Worm (Caenorhabditis elegans) whole organism, L3 larva: ENCODE results near the gene Y45F10D.6.

ENCODE experiments used
- R02D3.7 ChIP-seq: fragments of 150-350 bp; optimal IDR thresholded peaks from 2 replicates; lab custom pipeline; 2014; ENCODE audit warnings: missing biosample characterization, missing genetic modification characterization
- ceh-82 ChIP-seq: fragments of 150-350 bp; optimal IDR thresholded peaks from 2 replicates; lab custom pipeline; 2014; ENCODE audit warnings: missing biosample characterization, missing genetic modification characterization
- lsy-12 ChIP-seq: sonication (generic microtip); optimal IDR thresholded peaks from 2 replicates; lab custom pipeline; 2016; ENCODE audit warnings: mild to moderate bottlenecking, missing genetic modification characterization, missing compliant biosample characterization
- mdl-1 ChIP-seq: fragments of 150-350 bp; optimal IDR thresholded peaks from 2 replicates; lab custom pipeline; 2014; ENCODE audit warnings: missing biosample characterization, missing genetic modification characterization
- nfya-1 ChIP-seq: sonication (generic microtip); optimal IDR thresholded peaks from 2 replicates; lab custom pipeline; 2017; ENCODE audit warnings: missing genetic modification characterization, mild to moderate bottlenecking, missing compliant biosample characterization, antibody characterized with exemption, moderate library complexity; ENCODE audit not compliant: insufficient read depth
- nhr-12 ChIP-seq: fragments of 150-350 bp; optimal IDR thresholded peaks from 2 replicates; lab custom pipeline; 2014; ENCODE audit warnings: missing biosample characterization, missing genetic modification characterization
- nhr-23 ChIP-seq: fragments of 150-350 bp; optimal IDR thresholded peaks from 2 replicates; lab custom pipeline; 2014; ENCODE audit warnings: missing biosample characterization, missing genetic modification reagents, missing genetic modification characterization
- nhr-28 ChIP-seq: fragments of 150-350 bp; optimal IDR thresholded peaks from 2 replicates; lab custom pipeline; 2014; ENCODE audit warnings: missing biosample characterization, missing genetic modification characterization
- nhr-77 ChIP-seq: fragments of 150-350 bp; optimal IDR thresholded peaks from 2 replicates; lab custom pipeline; 2014; ENCODE audit warnings: missing biosample characterization, missing genetic modification characterization
- pqm-1 ChIP-seq: fragments of 150-350 bp; optimal IDR thresholded peaks from 2 replicates; lab custom pipeline; 2017; ENCODE audit warnings: missing biosample characterization, missing genetic modification characterization, inconsistent platforms
- skn-1 ChIP-seq: fragments of 150-350 bp; optimal IDR thresholded peaks from 2 replicates; lab custom pipeline; 2014; ENCODE audit warnings: missing biosample characterization, missing genetic modification characterization
- unc-39 ChIP-seq: sonication (generic microtip); optimal IDR thresholded peaks from 4 replicates; lab custom pipeline; 2017; ENCODE audit warnings: missing biosample characterization, missing genetic modification characterization
- ztf-11 ChIP-seq: fragments of 150-350 bp; optimal IDR thresholded peaks from 2 replicates; lab custom pipeline; 2014; ENCODE audit warnings: missing biosample characterization, missing genetic modification characterization
- ztf-4 ChIP-seq: fragments of 150-350 bp; optimal IDR thresholded peaks from 2 replicates; lab custom pipeline; 2014; ENCODE audit warnings: missing biosample characterization, missing genetic modification characterization

DNA sequence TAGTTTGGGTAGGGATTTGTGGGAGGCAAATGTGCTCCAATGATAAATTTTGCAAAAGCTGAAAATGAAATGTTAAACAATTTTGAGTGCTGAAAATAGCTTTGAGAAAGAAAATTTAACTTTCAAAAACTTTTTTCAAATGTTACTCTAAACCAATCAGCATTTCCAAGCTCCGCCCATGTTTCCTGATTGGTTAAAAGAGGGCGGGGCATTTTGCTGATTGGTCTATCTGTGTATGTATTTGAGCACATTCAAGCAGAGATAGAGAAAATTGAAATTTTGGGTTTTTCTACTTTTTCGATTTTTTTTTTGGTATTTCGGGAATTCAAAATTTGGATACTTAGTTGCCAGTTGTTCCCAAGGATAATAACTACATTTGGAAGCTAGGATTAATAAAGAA, 33.0 kb downstream of the Y45F10D.6 start:
- TF ChIP-seq ztf-11 (tag; lab: Kevin White, UChicago) = no peak
- TF ChIP-seq ceh-82 (tag; lab: Kevin White, UChicago) = no peak
- TF ChIP-seq nhr-12 (tag; lab: Kevin White, UChicago) = no peak
- no peak for TF ChIP-seq mdl-1 (tag; lab: Kevin White, UChicago)
- TF ChIP-seq nhr-23 (tag; lab: Kevin White, UChicago) = no peak
- TF ChIP-seq skn-1 (tag; lab: Kevin White, UChicago) = no peak
- no peak for TF ChIP-seq nhr-28
- no peak for TF ChIP-seq pqm-1 (tag; lab: Kevin White, UChicago)
- no peak for TF ChIP-seq unc-39 (tag; lab: Kevin White, UChicago)
- no peak for TF ChIP-seq nhr-77 (tag; lab: Kevin White, UChicago)
- TF ChIP-seq lsy-12 (tag; lab: Kevin White, UChicago) = no peak
- peak; percentile 74 for TF ChIP-seq nfya-1
- TF ChIP-seq ztf-4 = no peak
- TF ChIP-seq R02D3.7 (tag; lab: Kevin White, UChicago) = no peak
